Worm (Caenorhabditis elegans) whole organism, L4/young adult: ENCODE measurements around the gene K08H2.7.

ENCODE experiments used
- W03F9.2 ChIP-seq: fragments of 150-350 bp; optimal IDR thresholded peaks from 2 replicates; lab custom pipeline; 2014; ENCODE audit warnings: missing biosample characterization, missing genetic modification characterization
- dao-5 ChIP-seq: sonication (generic microtip); optimal IDR thresholded peaks from 2 replicates; lab custom pipeline; 2016; ENCODE audit warnings: missing genotype, missing genetic modification characterization, moderate library complexity, missing compliant biosample characterization
- him-1 ChIP-seq: sonication (generic microtip); optimal IDR thresholded peaks from 2 replicates; lab custom pipeline; 2016; ENCODE audit warnings: missing genotype, missing genetic modification reagents, missing genetic modification characterization, missing compliant biosample characterization

The K08H2.7 gene

DNA sequence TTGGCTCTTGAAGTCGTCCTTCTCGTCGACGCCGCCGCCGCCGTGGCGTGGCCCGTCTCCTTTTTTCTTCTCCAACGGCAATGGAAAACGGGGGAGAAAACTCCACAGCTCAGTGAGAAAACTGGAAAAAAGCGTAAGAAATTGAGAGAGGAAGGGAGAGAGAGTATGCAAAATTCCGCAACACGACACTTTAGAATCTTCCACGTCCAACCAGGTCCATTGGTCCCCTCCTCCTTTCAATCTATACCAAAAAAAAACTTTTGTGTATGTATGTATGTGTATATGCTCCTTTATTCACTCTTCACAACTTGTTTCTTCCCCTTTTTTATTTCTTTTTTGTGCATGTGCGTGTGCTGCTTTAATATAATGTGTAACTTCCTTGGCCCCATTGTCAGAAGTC, 39.2 kb downstream of the K08H2.7 start:
- TF ChIP-seq dao-5 (tag; lab: Kevin White, UChicago) (no peak), W03F9.2 (tag; lab: Kevin White, UChicago) (no peak), him-1 (tag; lab: Kevin White, UChicago) (no peak)

DNA sequence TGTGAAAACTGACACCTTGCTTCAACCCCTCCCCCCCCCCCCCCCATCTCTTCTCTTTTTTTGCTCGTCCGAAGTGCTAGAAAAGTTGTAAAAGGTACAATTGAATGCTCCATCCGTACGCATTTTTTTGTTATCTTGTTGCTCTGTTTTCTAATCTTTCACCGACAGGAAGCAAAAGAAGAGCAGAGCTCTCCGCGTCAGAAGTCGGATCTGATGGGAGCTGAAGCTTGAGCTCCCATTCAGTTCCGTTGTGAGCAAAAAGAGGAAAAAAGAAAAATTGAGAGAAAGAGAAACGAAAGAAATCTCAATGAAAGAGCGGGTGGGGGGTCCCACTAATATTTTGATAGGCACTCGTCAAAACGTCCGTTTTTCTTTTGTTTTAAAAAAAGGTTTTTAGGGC, 41.3 kb downstream of the K08H2.7 start:
- TF ChIP-seq dao-5 (tag; lab: Kevin White, UChicago), result no peak
- no peak for TF ChIP-seq him-1 (tag; lab: Kevin White, UChicago)
- no peak for TF ChIP-seq W03F9.2 (tag; lab: Kevin White, UChicago)

DNA sequence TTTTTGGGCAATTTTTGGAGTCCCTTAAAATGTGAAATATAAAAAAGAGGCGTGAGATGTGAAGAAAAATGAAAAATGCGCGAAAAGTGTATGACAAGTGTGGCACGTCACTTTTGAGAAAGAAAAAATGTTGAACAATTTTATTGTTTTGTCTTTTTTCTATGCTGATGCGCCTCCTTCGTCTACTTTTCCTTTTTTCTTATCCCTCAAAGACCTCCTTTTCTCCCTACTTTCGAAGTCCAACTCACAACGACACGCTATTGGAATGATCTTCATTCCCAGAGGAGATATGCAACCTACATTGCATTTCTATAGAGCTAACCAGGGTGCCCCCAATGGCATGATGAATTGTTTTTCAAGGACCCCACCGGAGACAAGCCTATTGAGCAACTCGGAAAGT, 42.2 kb downstream of the K08H2.7 start:
- TF ChIP-seq W03F9.2 (tag; lab: Kevin White, UChicago) (no peak), dao-5 (tag; lab: Kevin White, UChicago) (no peak), him-1 (tag; lab: Kevin White, UChicago) (no peak)

DNA sequence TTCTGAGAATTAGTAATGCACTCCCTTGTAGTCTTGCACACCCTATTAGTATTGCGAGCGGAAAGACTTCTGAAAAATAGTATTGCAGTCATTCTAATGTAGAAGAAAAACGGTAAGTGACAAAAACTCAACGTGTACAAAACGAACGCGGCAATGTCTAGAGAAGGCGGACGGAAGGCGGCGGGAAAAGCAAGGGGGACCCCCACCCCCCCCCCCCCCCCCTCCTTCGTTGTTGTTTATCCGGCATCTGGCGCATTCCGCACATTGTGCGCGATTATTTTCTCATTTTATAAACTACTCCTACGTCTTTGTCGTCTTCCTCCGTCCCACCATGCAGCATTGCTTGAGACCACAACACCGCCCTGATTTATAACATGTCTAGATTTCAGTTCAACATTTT, 45.9 kb downstream of the K08H2.7 start:
- TF ChIP-seq W03F9.2 (tag; lab: Kevin White, UChicago) (no peak), dao-5 (tag; lab: Kevin White, UChicago) (no peak), him-1 (tag; lab: Kevin White, UChicago) (no peak)

DNA sequence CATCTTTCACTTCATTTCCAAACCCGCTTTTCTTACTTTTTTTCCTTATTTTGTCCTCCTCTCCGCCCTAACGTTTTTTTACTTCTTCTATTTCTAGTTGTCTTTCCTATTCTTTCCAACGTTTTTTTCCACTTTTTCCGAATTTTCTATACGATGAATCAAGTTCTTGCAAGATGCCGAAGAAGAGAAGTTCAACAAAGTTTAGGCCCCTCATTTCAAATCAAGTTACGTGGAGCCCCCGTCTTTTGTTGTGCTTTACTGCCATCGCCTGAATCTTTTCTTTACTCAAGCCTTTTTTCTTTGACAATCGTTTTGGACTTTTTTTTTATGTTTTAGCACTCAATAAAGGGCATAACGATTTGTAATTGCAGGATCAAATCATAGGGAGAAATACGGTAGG, 46.8 kb downstream of the K08H2.7 start, which contains the start of gene unc-9:
TSS of gene unc-9 (plus strand) at position 370 of the 400 bp plus-strand sequence.
- TF ChIP-seq dao-5 (tag; lab: Kevin White, UChicago) (no peak), W03F9.2 (tag; lab: Kevin White, UChicago) (no peak), him-1 (tag; lab: Kevin White, UChicago) (no peak)

DNA sequence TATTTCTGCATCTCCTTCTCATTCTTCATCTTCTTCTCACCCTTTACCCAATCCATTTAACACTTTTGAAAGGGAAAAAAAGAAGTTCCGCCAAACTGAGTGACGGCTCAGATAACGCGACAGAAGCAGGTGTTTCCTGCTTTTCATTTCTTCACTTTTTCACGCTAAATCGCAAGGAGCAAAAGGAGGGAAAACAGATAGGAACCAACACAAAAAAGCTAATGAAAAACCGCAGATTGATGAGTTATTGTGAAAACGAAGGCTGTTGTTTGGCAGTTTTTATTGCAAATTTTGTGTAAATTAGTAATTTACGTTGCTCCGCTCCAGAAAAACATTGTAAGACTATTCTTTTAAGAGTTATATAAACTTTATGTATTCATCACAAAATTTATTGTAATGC, 47.9 kb downstream of the K08H2.7 start:
- TF ChIP-seq him-1 (tag; lab: Kevin White, UChicago) (no peak), dao-5 (tag; lab: Kevin White, UChicago) (no peak)

DNA sequence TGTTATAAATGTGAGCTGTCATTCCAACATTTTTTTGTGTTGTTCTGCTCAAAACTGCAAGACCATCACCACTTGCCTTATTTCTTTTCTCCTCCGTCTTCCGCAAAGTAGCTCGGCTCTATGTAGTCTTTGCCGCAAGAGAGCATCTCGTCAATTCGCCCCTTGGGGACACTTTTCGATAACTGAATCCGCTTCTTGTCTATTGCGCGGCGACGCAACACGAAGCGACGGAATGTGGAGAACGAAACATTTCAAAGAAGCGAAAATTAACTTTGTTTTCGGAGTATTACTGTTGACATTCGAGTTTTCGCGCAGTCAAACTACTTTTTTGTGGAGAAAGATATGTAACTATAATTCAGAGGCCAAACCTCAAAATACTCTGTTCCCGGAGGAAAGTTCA, 50.1 kb downstream of the K08H2.7 start:
- TF ChIP-seq W03F9.2 (tag; lab: Kevin White, UChicago) (no peak), dao-5 (tag; lab: Kevin White, UChicago) (no peak), him-1 (tag; lab: Kevin White, UChicago) (no peak)
